Fruit fly (Drosophila melanogaster) whole organism, embryonic: ENCODE measurements around the gene Nmdar1.

ENCODE experiments used
- Adf1 ChIP-seq: fragments of 200-800 bp; sonication (Bioruptor generic); IDR thresholded peaks from 2 replicates; pipeline ENCODE4 v1.3.6; 2022; ENCODE audit warnings: missing biosample characterization, missing genetic modification characterization
- Asciz ChIP-seq: fragments of 200-800 bp; sonication (Bioruptor generic); optimal IDR thresholded peaks from 2 replicates; lab custom pipeline; 2017; ENCODE audit warnings: missing biosample characterization, mild to moderate bottlenecking, missing genetic modification characterization, missing genetic modification reagents
- Blimp-1 ChIP-seq: fragments of 200-800 bp; sonication (Bioruptor generic); optimal IDR thresholded peaks from 3 replicates; lab custom pipeline; 2018; ENCODE audit warnings: missing biosample characterization, missing genetic modification characterization, mild to moderate bottlenecking, moderate library complexity, missing genetic modification reagents
- CG10147 ChIP-seq: fragments of 200-800 bp; sonication (Bioruptor generic); optimal IDR thresholded peaks from 2 replicates; lab custom pipeline; 2019; ENCODE audit warnings: missing biosample characterization, mild to moderate bottlenecking, missing genetic modification characterization, moderate library complexity
- CG10431 ChIP-seq: fragments of 200-800 bp; sonication (Bioruptor generic); optimal IDR thresholded peaks from 3 replicates; lab custom pipeline; 2018; ENCODE audit warnings: missing biosample characterization, mild to moderate bottlenecking, missing genetic modification characterization
- CG11695 ChIP-seq: fragments of 200-800 bp; sonication (Bioruptor generic); IDR thresholded peaks from 3 replicates; pipeline ENCODE4 v1.3.6; 2022; ENCODE audit warnings: missing biosample characterization, missing genetic modification characterization
- CG12391 ChIP-seq: fragments of 200-800 bp; sonication (Bioruptor generic); optimal IDR thresholded peaks from 3 replicates; lab custom pipeline; 2018; ENCODE audit warnings: missing biosample characterization, mild to moderate bottlenecking, missing genetic modification characterization, moderate library complexity
- CG1603 ChIP-seq: fragments of 200-800 bp; sonication (Bioruptor generic); optimal IDR thresholded peaks from 2 replicates; lab custom pipeline; 2019; ENCODE audit warnings: missing biosample characterization, mild to moderate bottlenecking, missing genetic modification characterization, moderate library complexity
- CG30431 ChIP-seq: fragments of 200-800 bp; sonication (Bioruptor generic); optimal IDR thresholded peaks from 2 replicates; lab custom pipeline; 2017; ENCODE audit warnings: missing biosample characterization, missing genetic modification characterization
- CG33213 ChIP-seq: fragments of 200-800 bp; sonication (Bioruptor generic); optimal IDR thresholded peaks from 3 replicates; lab custom pipeline; 2016; ENCODE audit warnings: missing biosample characterization, missing genetic modification characterization
- CG5245 ChIP-seq: fragments of 200-800 bp; sonication (Bioruptor generic); optimal IDR thresholded peaks from 3 replicates; lab custom pipeline; 2016; ENCODE audit warnings: missing biosample characterization, missing genetic modification characterization
- CG6689 ChIP-seq: fragments of 200-800 bp; sonication (Bioruptor generic); IDR thresholded peaks from 2 replicates; pipeline ENCODE4 v1.3.6; 2022; ENCODE audit warnings: missing biosample characterization, missing genetic modification characterization
- CG8359 ChIP-seq: fragments of 200-800 bp; sonication (Bioruptor generic); optimal IDR thresholded peaks from 2 replicates; lab custom pipeline; 2017; ENCODE audit warnings: missing biosample characterization, mild to moderate bottlenecking, missing genetic modification characterization, borderline replicate concordance
- CG8478 ChIP-seq: fragments of >200 bp; optimal IDR thresholded peaks from 2 replicates; lab custom pipeline; 2018
- CG9797 ChIP-seq: fragments of 200-800 bp; sonication (Bioruptor generic); optimal IDR thresholded peaks from 3 replicates; lab custom pipeline; 2018; ENCODE audit warnings: missing biosample characterization, mild to moderate bottlenecking, missing genetic modification characterization
- D ChIP-seq, 2 experiments: fragments of 200-800 bp in 1 of 2; fragments of >200 bp in 1 of 2; sonication (Bioruptor generic) in 1 of 2; optimal IDR thresholded peaks; 2 replicates in 1 of 2; 3 replicates in 1 of 2; lab custom pipeline; 2017; ENCODE audit warnings: mild to moderate bottlenecking in 1 of 2, missing biosample characterization in 1 of 2, missing genetic modification characterization in 1 of 2, missing genetic modification reagents in 1 of 2
- Dref ChIP-seq: fragments of 200-800 bp; sonication (Bioruptor generic); IDR thresholded peaks from 2 replicates; pipeline ENCODE4 v1.3.6; 2022; ENCODE audit warnings: missing biosample characterization, missing genetic modification characterization
- ERR ChIP-seq: fragments of 200-800 bp; sonication (Bioruptor generic); optimal IDR thresholded peaks from 2 replicates; lab custom pipeline; 2016; ENCODE audit warnings: missing biosample characterization, missing genetic modification characterization
- Fer1 ChIP-seq: fragments of 200-800 bp; sonication (Bioruptor generic); optimal IDR thresholded peaks from 2 replicates; lab custom pipeline; 2017; ENCODE audit warnings: missing biosample characterization, mild to moderate bottlenecking, missing genetic modification characterization
- Hr78 ChIP-seq, 2 experiments: fragments of 200-800 bp in 1 of 2; fragments of >200 bp in 1 of 2; sonication (Bioruptor generic) in 1 of 2; optimal IDR thresholded peaks; 2 replicates each; lab custom pipeline; 2017 to 2019; ENCODE audit warnings: missing biosample characterization in 2 of 2, missing genetic modification characterization in 2 of 2, mild to moderate bottlenecking in 1 of 2, moderate library complexity in 1 of 2
- Lim3 ChIP-seq: fragments of 200-800 bp; sonication (Bioruptor generic); IDR thresholded peaks from 2 replicates; pipeline ENCODE4 v1.3.6; 2022; ENCODE audit warnings: missing biosample characterization, missing genetic modification characterization
- Nf-YB ChIP-seq: fragments of 200-800 bp; sonication (Bioruptor generic); optimal IDR thresholded peaks from 3 replicates; lab custom pipeline; 2019; ENCODE audit warnings: missing biosample characterization, mild to moderate bottlenecking, missing genetic modification characterization, moderate library complexity
- PHDP ChIP-seq: fragments of 200-800 bp; sonication (Bioruptor generic); optimal IDR thresholded peaks from 3 replicates; lab custom pipeline; 2018; ENCODE audit warnings: missing biosample characterization, mild to moderate bottlenecking, missing genetic modification characterization, moderate library complexity
- Rx ChIP-seq: fragments of 200-800 bp; sonication (Bioruptor generic); IDR thresholded peaks from 2 replicates; pipeline ENCODE4 v1.3.6; 2022; ENCODE audit warnings: missing biosample characterization, missing genetic modification characterization
- chinmo ChIP-seq: fragments of 200-800 bp; sonication (Bioruptor generic); IDR thresholded peaks from 4 replicates; pipeline ENCODE4 v1.3.6; 2022; ENCODE audit warnings: missing biosample characterization, missing genetic modification characterization; ENCODE audit not compliant: partially characterized antibody
- dimm ChIP-seq: fragments of 200-800 bp; sonication (Bioruptor generic); IDR thresholded peaks from 2 replicates; pipeline ENCODE4 v1.3.6; 2022; ENCODE audit warnings: missing biosample characterization, missing genetic modification characterization
- emc ChIP-seq: fragments of 200-800 bp; sonication (Bioruptor generic); optimal IDR thresholded peaks from 2 replicates; lab custom pipeline; 2016; ENCODE audit warnings: missing biosample characterization, missing genetic modification characterization
- eyg ChIP-seq: fragments of 200-800 bp; sonication (Bioruptor generic); optimal IDR thresholded peaks from 3 replicates; lab custom pipeline; 2016; ENCODE audit warnings: missing biosample characterization, missing genetic modification characterization
- fru ChIP-seq: fragments of >200 bp; optimal IDR thresholded peaks from 2 replicates; lab custom pipeline; 2017
- gce ChIP-seq: fragments of 200-800 bp; sonication (Bioruptor generic); IDR thresholded peaks from 3 replicates; pipeline ENCODE4 v1.3.6; 2022; ENCODE audit warnings: missing biosample characterization, missing genetic modification characterization
- gro ChIP-seq: fragments of 200-800 bp; sonication (Bioruptor generic); optimal IDR thresholded peaks from 2 replicates; lab custom pipeline; 2016; ENCODE audit warnings: missing biosample characterization, missing genetic modification characterization
- gt ChIP-seq: fragments of 200-800 bp; sonication (Bioruptor generic); IDR thresholded peaks from 2 replicates; pipeline ENCODE4 v1.3.6; 2022; ENCODE audit warnings: missing biosample characterization, missing genetic modification characterization
- ham ChIP-seq: fragments of 200-800 bp; sonication (Bioruptor generic); IDR thresholded peaks from 2 replicates; pipeline ENCODE4 v1.3.6; 2022; ENCODE audit warnings: missing biosample characterization, missing genetic modification characterization
- hth ChIP-seq: fragments of >200 bp; optimal IDR thresholded peaks from 2 replicates; lab custom pipeline; 2017; ENCODE audit warnings: inconsistent platforms
- jigr1 ChIP-seq: fragments of 200-800 bp; sonication (Bioruptor generic); IDR thresholded peaks from 3 replicates; pipeline ENCODE4 v1.3.6; 2022; ENCODE audit warnings: missing biosample characterization, missing genetic modification characterization
- kah ChIP-seq: fragments of 200-800 bp; sonication (Bioruptor generic); optimal IDR thresholded peaks from 2 replicates; lab custom pipeline; 2018; ENCODE audit warnings: missing biosample characterization, mild to moderate bottlenecking, missing genetic modification characterization
- knrl ChIP-seq: fragments of 200-800 bp; sonication (Bioruptor generic); IDR thresholded peaks from 3 replicates; pipeline ENCODE4 v1.3.6; 2022; ENCODE audit warnings: missing biosample characterization, missing genetic modification characterization; ENCODE audit not compliant: partially characterized antibody
- lmd ChIP-seq: fragments of 200-800 bp; sonication (Bioruptor generic); IDR thresholded peaks from 2 replicates; pipeline ENCODE4 v1.3.6; 2022; ENCODE audit warnings: missing biosample characterization, missing genetic modification characterization
- mld ChIP-seq: fragments of 200-800 bp; sonication (Bioruptor generic); IDR thresholded peaks from 3 replicates; pipeline ENCODE4 v1.3.6; 2022; ENCODE audit warnings: missing biosample characterization, missing genetic modification characterization; ENCODE audit not compliant: partially characterized antibody
- nerfin-1 ChIP-seq: fragments of 200-800 bp; sonication (Bioruptor generic); optimal IDR thresholded peaks from 3 replicates; lab custom pipeline; 2019; ENCODE audit warnings: missing biosample characterization, mild to moderate bottlenecking, missing genetic modification characterization, moderate library complexity
- pfk ChIP-seq: fragments of 200-800 bp; sonication (Bioruptor generic); optimal IDR thresholded peaks from 2 replicates; lab custom pipeline; 2018; ENCODE audit warnings: missing biosample characterization, mild to moderate bottlenecking, missing genetic modification characterization, moderate library complexity
- phol ChIP-seq: fragments of 200-800 bp; sonication (Bioruptor generic); optimal IDR thresholded peaks from 3 replicates; lab custom pipeline; 2018; ENCODE audit warnings: missing biosample characterization, mild to moderate bottlenecking, missing genetic modification characterization, moderate library complexity
- ro ChIP-seq: fragments of 200-800 bp; sonication (Bioruptor generic); IDR thresholded peaks from 2 replicates; pipeline ENCODE4 v1.3.6; 2022; ENCODE audit warnings: missing biosample characterization, missing genetic modification characterization
- scrt ChIP-seq: fragments of 200-800 bp; sonication (Bioruptor generic); optimal IDR thresholded peaks from 2 replicates; lab custom pipeline; 2018; ENCODE audit warnings: missing biosample characterization, mild to moderate bottlenecking, missing genetic modification characterization, moderate library complexity
- slou ChIP-seq: fragments of 200-800 bp; sonication (Bioruptor generic); optimal IDR thresholded peaks from 3 replicates; lab custom pipeline; 2016; ENCODE audit warnings: missing biosample characterization, missing genetic modification characterization
- tll ChIP-seq, 2 experiments: fragments of 200-800 bp in 1 of 2; fragments of >200 bp in 1 of 2; sonication (Bioruptor generic) in 1 of 2; optimal IDR thresholded peaks; 2 replicates each; lab custom pipeline; 2017 to 2019; ENCODE audit warnings: missing biosample characterization in 2 of 2, missing genetic modification characterization in 2 of 2, mild to moderate bottlenecking in 1 of 2, moderate library complexity in 1 of 2
- twi ChIP-seq: fragments of 200-800 bp; optimal IDR thresholded peaks from 2 replicates; lab custom pipeline; 2019; ENCODE audit warnings: missing biosample characterization, mild to moderate bottlenecking, missing genetic modification characterization, moderate library complexity
- unc-4 ChIP-seq: fragments of 200-800 bp; sonication (Bioruptor generic); IDR thresholded peaks from 2 replicates; pipeline ENCODE4 v1.3.6; 2022; ENCODE audit warnings: missing biosample characterization, missing genetic modification characterization; ENCODE audit not compliant: partially characterized antibody
- vvl ChIP-seq: fragments of 200-800 bp; sonication (Bioruptor generic); IDR thresholded peaks from 2 replicates; pipeline ENCODE4 v1.3.6; 2022; ENCODE audit warnings: missing biosample characterization, missing genetic modification characterization
- zen2 ChIP-seq: fragments of 200-800 bp; sonication (Bioruptor generic); IDR thresholded peaks from 3 replicates; pipeline ENCODE4 v1.3.6; 2022; ENCODE audit warnings: missing biosample characterization, missing genetic modification characterization; ENCODE audit not compliant: partially characterized antibody

Gene Nmdar1

dm6 chr3R:5470586-5471283 lies 52.4 kb downstream of the Nmdar1 start, which contains the start of the genes mRpL44 and Snr1 (continued):
- TF ChIP-seq D (optimal IDR thresholded peaks at IDR 0.05; lab: Kevin White, UChicago) (no peak), D (GFP tag; optimal IDR thresholded peaks at IDR 0.05; lab: Kevin White, UChicago) (no peak), lmd (GFP tag; lab: Robert Waterston, UW) (no peak; the same call in 1 of the 2 replicates), CG12391 (tag; lab: Kevin White, UChicago) (peak; percentile 72), nerfin-1 (tag; lab: Kevin White, UChicago) (peak; percentile 70), CG11695 (no peak), CG6689 (GFP tag; lab: Robert Waterston, UW) (no peak), jigr1 (GFP tag; lab: Robert Waterston, UW) (no peak), Lim3 (GFP tag; lab: Robert Waterston, UW) (no peak), ham (no peak), tll (GFP tag; optimal IDR thresholded peaks at IDR 0.05; lab: Kevin White, UChicago) (no peak), CG33213 (GFP tag; lab: Kevin White, UChicago) (no peak), CG8478 (lab: Kevin White, UChicago) (no peak), unc-4 (GFP tag; lab: Robert Waterston, UW) (no peak), vvl (GFP tag; lab: Robert Waterston, UW) (0 out of 2 replicates have a peak, but pooled peaks have one; percentile 6), Hr78 (GFP tag; optimal IDR thresholded peaks at IDR 0.05; lab: Kevin White, UChicago) (no peak), Dref (GFP tag; lab: Robert Waterston, UW) (no peak), CG10147 (GFP tag; lab: Kevin White, UChicago) (no peak), kah (GFP tag; lab: Kevin White, UChicago) (no peak), Asciz (GFP tag; lab: Kevin White, UChicago) (no peak), Fer1 (peak; percentile 73), mld (GFP tag; lab: Robert Waterston, UW) (no peak), ro (GFP tag; lab: Robert Waterston, UW) (no peak), Blimp-1 (GFP tag; lab: Kevin White, UChicago) (no peak), ERR (GFP tag; lab: Kevin White, UChicago) (no peak), gro (no peak), CG30431 (no peak), CG10431 (GFP tag; lab: Kevin White, UChicago) (peak; percentile 99), gce (GFP tag; lab: Robert Waterston, UW) (no peak), fru (no peak), PHDP (no peak), Adf1 (GFP tag; lab: Robert Waterston, UW) (no peak), emc (no peak), eyg (GFP tag; lab: Kevin White, UChicago) (no peak), dimm (GFP tag; lab: Robert Waterston, UW) (no peak), twi (peak; percentile 33), slou (GFP tag; lab: Kevin White, UChicago) (no peak), gt (no peak), pfk (GFP tag; lab: Kevin White, UChicago) (no peak), CG5245 (no peak), Rx (no peak), chinmo (GFP tag; lab: Robert Waterston, UW) (no peak), CG9797 (GFP tag; lab: Kevin White, UChicago) (no peak), phol (tag; lab: Kevin White, UChicago) (peak; percentile 89), CG1603 (no peak), hth (lab: Kevin White, UChicago) (no peak), Nf-YB (GFP tag; lab: Kevin White, UChicago) (peak; percentile 30), CG8359 (no peak), knrl (GFP tag; lab: Robert Waterston, UW) (no peak), zen2 (no peak), scrt (GFP tag; lab: Kevin White, UChicago) (no peak)
